Fruit fly (Drosophila melanogaster): ENCODE measurements around the gene CG32219.

The CG32219 gene

DNA sequence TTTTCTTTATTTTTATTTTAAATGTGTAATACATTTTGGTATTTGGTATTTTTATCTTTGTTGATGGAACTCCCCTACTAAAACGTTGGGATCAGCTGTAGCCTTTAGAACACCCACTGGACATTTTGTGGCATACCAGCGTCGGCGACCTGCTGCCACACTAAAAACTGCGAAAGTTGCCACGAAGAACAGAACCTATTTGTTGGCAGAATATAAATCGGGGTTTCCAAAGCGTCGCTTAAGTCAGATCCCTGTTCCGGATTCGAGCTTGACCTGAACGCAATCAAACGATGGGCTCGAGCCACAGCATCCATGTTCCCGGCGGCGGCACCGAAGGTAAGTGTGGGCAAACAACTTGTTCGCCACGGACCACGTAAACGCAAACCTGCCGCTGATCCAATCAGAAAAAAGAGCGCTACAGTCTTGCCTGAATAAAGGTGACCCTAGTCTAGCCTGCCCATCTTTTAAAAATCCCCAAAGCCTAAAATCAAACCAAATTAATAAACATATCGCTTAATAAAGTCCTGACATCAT is 26.1 kb downstream of the CG32219 start, which contains the start of gene Grasp65:
Grasp65 (plus strand) TSS at position 173 of the 534 bp plus-strand sequence.
- TF ChIP-seq Mio (GFP tag; optimal IDR thresholded peaks at IDR 0.05) (no peak), brk (GFP tag; optimal IDR thresholded peaks at IDR 0.05) (no peak), Rel (GFP tag; optimal IDR thresholded peaks at IDR 0.05) (no peak), Rel (tag; optimal IDR thresholded peaks at IDR 0.05) (peak; percentile 84), OdsH (GFP tag; optimal IDR thresholded peaks at IDR 0.05) (no peak), Sp1 (GFP tag; optimal IDR thresholded peaks at IDR 0.05) (peak; percentile 53)

DNA sequence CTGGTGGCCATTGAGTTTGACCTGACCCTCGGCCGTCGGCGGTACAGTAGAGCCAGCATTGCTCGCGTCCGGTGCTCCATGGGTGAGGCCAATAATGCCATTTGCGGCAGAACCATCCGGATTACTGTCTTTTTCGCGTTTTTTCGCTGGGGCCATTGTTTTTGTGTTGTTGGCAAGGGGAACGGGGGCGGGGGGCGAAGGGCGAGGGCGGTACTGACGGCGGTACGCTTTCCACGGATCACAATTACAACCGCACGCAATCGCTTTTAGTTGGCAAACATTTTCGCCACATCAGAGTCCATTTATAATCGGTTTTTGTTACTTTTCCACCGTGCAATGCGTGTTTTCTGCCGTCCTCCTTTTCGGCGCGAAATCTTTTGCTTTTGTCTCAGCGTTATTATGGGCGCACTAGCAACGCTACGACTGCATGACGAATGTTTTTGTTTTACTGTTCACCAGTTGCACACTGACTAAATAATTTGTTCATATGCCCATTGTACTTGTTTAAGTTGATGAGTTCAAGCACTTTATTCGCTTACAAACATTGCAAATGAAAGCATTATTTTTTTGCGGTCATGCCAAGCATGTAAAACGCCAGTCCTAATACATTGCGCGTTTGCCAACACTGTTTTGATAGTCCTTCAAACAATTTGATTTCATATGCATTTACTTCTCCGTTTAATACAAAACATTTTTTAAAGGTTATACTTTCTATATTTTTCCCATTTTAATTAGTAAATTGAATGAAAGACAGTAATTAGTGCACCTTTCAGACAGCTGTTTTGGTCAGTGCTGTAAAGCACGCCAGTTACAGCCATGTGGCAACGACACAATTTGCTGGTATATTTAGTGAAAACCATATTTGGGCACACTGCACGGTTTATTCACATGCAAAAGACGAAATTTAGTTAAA is 27.8 kb downstream of the CG32219 start, which contains the start of gene Pfdn6:
Pfdn6 (plus strand) TSS at position 839 of the 913 bp plus-strand sequence.
- TF ChIP-seq dl (GFP tag; optimal IDR thresholded peaks at IDR 0.05; ENCODE audit: insufficient read depth in 1 of 2, partially characterized antibody in 2 of 2) (peak; percentile 86 to 96), Dfd (GFP tag; optimal IDR thresholded peaks at IDR 0.05) (no peak), ey (GFP tag; optimal IDR thresholded peaks at IDR 0.05) (peak; percentile 52), dmrt93B (GFP tag; optimal IDR thresholded peaks at IDR 0.05) (no peak), OdsH (GFP tag; optimal IDR thresholded peaks at IDR 0.05) (peak; percentile 19), sage (GFP tag; optimal IDR thresholded peaks at IDR 0.05) (no peak), HLH106 (tag; optimal IDR thresholded peaks at IDR 0.05) (peak; percentile 70), Sp1 (GFP tag; optimal IDR thresholded peaks at IDR 0.05) (peak; percentile 59), Vsx2 (GFP tag; optimal IDR thresholded peaks at IDR 0.05; ENCODE audit: partially characterized antibody) (peak; percentile 100), Jra (GFP tag; optimal IDR thresholded peaks at IDR 0.05) (peak; percentile 47), psq (GFP tag; optimal IDR thresholded peaks at IDR 0.05) (peak; percentile 58), CG9705 (GFP tag; optimal IDR thresholded peaks at IDR 0.05) (peak; percentile 65), fru (GFP tag; optimal IDR thresholded peaks at IDR 0.05) (no peak), Dif (GFP tag; optimal IDR thresholded peaks at IDR 0.05; ENCODE audit: partially characterized antibody) (peak; percentile 99), dsf (GFP tag; optimal IDR thresholded peaks at IDR 0.05; ENCODE audit: borderline replicate concordance) (peak; percentile 54), rgr (GFP tag; optimal IDR thresholded peaks at IDR 0.05) (peak; percentile 76), h (GFP tag; optimal IDR thresholded peaks at IDR 0.05) (peak; percentile 75), Myc (optimal IDR thresholded peaks at IDR 0.05) (peak; percentile 62), Abd-B (GFP tag; optimal IDR thresholded peaks at IDR 0.05) (no peak), Hr83 (GFP tag; optimal IDR thresholded peaks at IDR 0.05; ENCODE audit: poor library complexity, severe bottlenecking) (no peak), CG32264 (GFP tag; optimal IDR thresholded peaks at IDR 0.05) (peak; percentile 25), jim (GFP tag; optimal IDR thresholded peaks at IDR 0.05) (no peak), foxo (GFP tag; optimal IDR thresholded peaks at IDR 0.05) (peak in 1 of 2 experiments; percentile 73), br (GFP tag; optimal IDR thresholded peaks at IDR 0.05) (no peak), Rel (GFP tag; optimal IDR thresholded peaks at IDR 0.05) (no peak), Rel (tag; optimal IDR thresholded peaks at IDR 0.05) (peak; percentile 29), brk (GFP tag; optimal IDR thresholded peaks at IDR 0.05) (no peak), sv (GFP tag; optimal IDR thresholded peaks at IDR 0.05) (peak; percentile 73)

DNA sequence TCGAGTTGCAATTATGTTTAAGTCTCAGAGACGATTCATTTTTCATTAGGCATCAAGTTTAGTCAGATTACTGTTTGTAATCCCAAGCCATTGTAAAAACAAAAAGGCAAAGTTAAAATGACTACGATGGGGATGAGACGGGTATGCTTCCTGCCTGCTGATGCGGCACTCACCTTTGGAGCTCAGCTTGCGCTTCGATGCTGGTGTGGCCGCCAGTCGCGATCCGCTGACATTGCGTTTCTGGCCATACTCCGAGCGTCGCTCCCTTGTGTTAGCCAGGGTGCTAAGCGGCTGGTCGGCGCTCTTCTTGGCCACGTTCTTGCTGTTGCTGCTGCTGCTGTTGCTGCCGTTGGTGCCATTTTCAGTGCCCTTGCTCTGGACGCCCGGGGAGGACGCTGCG is 31.0 kb downstream of the CG32219 start:
- TF ChIP-seq rgr (GFP tag; optimal IDR thresholded peaks at IDR 0.05): no peak
- no peak for TF ChIP-seq foxo (GFP tag; optimal IDR thresholded peaks at IDR 0.05)
- TF ChIP-seq brk (GFP tag; optimal IDR thresholded peaks at IDR 0.05): no peak
- TF ChIP-seq dmrt93B (GFP tag; optimal IDR thresholded peaks at IDR 0.05): no peak

DNA sequence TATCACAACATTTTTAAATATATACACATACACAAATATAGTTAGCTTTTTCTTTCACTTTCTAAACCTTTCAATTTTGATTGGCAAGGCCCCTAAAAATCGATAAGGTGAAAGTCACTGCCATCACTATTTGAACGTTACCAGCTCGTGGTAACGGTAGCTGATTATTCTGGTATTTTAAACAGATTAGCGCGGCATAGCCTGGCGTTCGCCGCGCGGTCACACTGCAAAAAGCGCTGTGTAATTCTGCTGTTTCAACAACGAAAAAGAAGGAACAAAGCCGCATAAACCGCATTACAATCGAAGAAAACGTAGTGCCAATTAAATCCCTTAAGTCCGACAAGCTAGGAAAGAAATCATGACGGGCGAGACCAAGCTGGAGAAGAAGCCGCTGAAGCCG is 36.1 kb downstream of the CG32219 start, which contains the start of gene Rpn1:
Rpn1 (plus strand) TSS at position 219 of the 400 bp plus-strand sequence.
- TF ChIP-seq Rel (GFP tag; optimal IDR thresholded peaks at IDR 0.05) (no peak), Rel (tag; optimal IDR thresholded peaks at IDR 0.05) (peak; percentile 29), CG32264 (GFP tag; optimal IDR thresholded peaks at IDR 0.05) (no peak), Hr83 (GFP tag; optimal IDR thresholded peaks at IDR 0.05; ENCODE audit: poor library complexity, severe bottlenecking) (peak; percentile 23)

Measured in whole organism, wandering third instar larva.